Fruit fly (Drosophila melanogaster): ENCODE results near the gene CG17648.
A peak's percentile ranks its signal among the peaks of the same experiment; 100 is the strongest.

The CG17648 gene

DNA sequence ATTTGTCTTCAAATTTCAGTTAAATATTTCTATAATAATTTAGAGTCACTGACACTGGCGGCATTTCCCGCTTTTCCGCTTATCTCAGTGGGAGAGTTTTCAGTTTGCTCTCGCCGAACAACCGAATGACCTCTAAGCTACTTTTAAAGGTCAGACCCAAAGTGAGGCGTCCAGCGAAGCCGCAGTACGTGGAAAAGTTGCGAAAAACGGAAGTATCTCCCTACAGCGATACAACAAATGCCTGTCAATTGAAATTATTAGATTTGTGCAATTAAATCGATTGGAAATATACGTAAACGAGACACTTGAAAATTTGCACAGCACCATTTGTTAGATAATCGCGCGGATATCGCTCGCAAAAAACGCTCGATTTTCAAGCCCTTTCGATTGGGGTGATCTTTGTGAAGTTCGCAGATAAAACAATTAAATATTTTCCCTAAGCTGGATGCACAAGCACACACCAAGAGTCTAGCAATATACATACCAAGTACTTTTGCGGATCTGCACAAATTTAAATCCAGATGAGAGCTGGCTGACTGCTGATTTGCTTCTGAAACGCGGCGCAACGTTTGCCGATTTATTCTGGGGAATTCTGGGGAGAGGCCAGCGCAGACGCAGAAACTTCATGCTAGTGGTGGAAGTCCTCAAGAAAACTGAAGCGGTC, 24.8 kb upstream of the CG17648 start:
- TF ChIP-seq CG17801 (GFP tag; optimal IDR thresholded peaks at IDR 0.05; ENCODE audit: partially characterized antibody): no peak

DNA sequence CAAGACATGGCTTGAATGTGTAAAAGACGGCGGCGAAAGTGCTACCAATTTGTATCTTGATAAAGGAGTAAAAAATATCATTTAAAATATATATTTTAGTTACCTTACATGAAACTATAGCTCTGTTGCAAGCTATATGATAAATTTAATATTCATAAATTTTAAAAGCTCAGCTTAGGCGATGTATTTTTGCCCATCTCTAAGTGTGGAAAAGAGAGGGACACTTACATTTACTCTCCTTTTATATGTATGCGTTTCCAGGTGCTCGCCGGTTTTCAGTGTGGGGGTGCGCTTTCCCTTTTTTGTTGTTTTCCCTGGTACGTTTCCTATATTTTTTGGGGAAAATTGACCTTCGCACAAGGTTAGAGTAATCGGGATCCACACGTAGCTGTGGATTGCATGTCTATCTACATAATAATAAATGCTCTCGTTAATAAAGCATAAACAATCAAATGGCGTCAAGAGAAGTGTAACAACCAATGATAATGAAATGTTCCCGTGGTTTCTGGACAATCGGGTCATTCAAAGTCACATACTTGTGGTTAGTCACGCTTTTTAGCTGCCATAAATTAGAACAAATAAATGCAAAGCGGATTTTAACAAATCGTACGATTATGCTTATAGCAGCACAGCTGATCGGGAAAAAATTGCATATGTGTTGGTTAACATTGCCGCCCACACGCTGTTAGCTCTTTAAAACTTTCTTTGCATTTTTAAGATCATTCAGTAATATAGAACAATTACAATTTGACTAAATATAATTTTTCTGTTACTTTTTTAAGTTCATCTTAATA, 24.1 kb upstream of the CG17648 start:
- TF ChIP-seq CG17801 (GFP tag; optimal IDR thresholded peaks at IDR 0.05; ENCODE audit: partially characterized antibody): peak; percentile 99

DNA sequence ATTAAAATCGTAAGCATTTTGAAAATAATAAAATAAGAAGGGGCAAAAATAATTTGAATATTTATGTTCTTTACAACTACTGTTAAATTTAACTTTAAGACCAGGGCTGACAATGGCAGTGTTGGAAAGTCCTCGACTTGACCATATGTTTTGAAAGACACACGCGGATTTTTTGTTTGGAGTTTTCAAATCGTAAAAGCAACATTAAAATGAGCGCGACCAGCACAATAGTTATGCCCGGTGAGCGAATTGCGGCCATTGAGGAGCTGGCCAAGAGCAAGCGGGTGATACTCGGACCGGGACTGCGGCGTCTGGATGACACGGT, 23.5 kb upstream of the CG17648 start, which contains the start of gene Rrp40:
Gene Rrp40, plus strand, starts transcription at position 113 of the 325 bp plus-strand sequence.
- no peak for TF ChIP-seq CG17801 (GFP tag; optimal IDR thresholded peaks at IDR 0.05; ENCODE audit: partially characterized antibody)

DNA sequence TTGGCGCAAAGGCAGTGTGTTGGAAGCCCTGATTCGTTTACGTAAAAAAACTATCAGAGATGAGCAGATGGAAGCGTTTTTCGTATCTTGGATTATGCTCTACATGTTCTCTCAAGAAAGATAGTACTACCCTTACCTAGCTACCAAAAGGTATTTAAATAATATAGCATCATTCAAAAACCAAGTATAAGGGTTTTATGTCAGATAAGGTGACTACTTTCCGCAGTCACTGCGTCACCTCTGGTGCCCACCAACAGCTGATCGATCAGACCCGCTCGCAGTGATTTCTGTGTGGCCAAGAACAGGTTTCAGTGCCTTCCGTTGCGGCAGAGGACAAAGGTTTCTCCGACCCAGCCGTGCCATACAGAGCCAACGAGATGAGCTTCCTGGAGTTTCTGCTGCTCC, 22.5 kb upstream of the CG17648 start, which contains the start of the genes Eno and CG31937:
Gene Eno, minus strand, starts transcription at position 30 of the 405 bp plus-strand sequence.
Gene CG31937, plus strand, starts transcription at position 281 of the 405 bp plus-strand sequence.
- TF ChIP-seq CG17801 (GFP tag; optimal IDR thresholded peaks at IDR 0.05; ENCODE audit: partially characterized antibody): peak; percentile 60

DNA sequence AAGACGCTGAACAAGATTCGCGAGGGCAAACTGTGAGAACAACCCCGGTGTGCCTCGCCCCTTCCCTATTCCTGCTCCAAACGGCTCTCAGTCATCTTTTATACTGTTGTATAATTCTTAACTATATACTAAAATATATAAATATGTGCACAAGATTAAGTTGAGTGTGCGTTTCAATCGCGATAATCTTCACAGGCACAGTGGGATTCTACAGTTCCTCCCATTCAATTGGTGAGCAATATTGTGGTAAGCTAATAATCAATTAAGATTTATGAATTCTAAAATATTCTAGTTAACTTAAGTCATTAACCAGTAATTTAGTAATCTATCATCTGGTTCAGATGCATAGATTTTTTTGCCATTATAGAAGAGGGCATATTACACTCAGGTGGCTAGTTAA, 21.2 kb upstream of the CG17648 start:
- peak; percentile 35 for TF ChIP-seq CG17801 (GFP tag; optimal IDR thresholded peaks at IDR 0.05; ENCODE audit: partially characterized antibody)

DNA sequence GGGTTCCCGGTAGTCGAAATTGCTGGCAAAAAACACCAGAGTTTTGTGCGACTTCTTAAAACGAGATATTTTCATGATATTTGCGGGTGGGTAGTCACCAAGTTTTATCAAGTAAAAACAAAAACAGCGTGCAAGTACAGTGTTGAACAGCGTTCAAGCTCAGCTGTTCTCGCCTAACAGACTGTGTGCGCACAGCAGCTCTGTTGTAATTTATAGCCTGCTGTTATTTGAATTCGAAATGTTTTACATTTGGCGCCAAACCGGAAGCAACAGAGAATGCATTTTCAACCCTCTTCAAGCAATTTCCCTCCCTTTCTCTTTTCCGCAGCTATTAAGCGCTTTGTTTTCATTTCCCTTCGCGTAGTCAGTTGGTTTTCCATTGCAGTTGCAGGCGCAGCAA, 19.9 kb upstream of the CG17648 start, which contains the start of the genes CG17652 and CG17646:
Gene CG17652, minus strand, starts transcription at position 168 of the 400 bp plus-strand sequence.
Gene CG17646, plus strand, starts transcription at position 336 of the 400 bp plus-strand sequence.
- no peak for TF ChIP-seq CG17801 (GFP tag; optimal IDR thresholded peaks at IDR 0.05; ENCODE audit: partially characterized antibody)

DNA sequence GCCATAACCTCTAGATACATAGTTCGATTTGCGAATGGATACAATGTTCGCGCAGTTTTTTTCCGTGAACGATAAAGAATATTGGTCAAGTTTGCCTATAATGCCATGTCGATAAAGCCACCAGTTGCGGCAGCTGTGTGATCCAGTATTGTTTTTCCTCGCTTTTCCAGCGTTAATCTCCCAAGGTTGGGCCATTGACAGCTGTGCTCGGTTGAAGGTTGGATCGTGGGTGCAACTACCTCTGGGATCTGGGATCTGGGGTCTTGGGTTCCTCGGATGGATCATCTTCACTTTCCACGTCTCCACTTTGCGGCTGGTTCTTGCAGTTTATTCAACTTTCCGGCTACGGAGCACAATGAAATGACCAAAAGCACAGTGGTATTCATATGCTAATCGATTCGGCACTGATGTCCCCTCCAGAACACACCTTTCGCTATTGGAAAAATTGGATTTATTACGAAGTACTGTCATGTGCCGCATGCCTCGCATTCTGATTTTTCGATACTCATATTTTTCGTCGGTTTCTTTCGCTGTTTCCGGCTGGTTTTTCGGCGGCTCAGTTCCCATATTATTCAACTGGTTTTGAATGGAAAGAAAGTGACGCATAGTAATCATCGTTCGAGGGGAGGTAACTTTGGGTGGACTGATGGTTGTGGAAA, 18.8 kb upstream of the CG17648 start:
- TF ChIP-seq CG17801 (GFP tag; optimal IDR thresholded peaks at IDR 0.05; ENCODE audit: partially characterized antibody): no peak

DNA sequence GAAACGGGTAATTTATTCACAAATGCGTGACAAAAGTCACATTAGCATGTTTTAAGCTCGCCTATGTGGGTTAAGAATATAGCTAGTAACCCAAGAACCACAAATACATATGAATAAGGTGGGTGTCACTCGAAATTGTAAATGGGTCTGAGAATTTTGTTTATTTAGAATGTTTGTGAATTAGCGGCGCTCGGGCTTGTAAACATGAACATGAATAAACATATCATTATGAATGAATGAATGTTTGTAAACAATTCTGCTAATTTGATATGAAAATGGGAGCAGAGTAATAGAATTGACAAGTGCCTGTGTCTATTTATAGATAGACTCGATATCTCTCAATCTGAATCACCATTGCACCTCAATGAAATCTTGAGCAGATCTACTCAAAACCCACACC, 17.0 kb upstream of the CG17648 start:
- TF ChIP-seq CG17801 (GFP tag; optimal IDR thresholded peaks at IDR 0.05; ENCODE audit: partially characterized antibody): no peak

DNA sequence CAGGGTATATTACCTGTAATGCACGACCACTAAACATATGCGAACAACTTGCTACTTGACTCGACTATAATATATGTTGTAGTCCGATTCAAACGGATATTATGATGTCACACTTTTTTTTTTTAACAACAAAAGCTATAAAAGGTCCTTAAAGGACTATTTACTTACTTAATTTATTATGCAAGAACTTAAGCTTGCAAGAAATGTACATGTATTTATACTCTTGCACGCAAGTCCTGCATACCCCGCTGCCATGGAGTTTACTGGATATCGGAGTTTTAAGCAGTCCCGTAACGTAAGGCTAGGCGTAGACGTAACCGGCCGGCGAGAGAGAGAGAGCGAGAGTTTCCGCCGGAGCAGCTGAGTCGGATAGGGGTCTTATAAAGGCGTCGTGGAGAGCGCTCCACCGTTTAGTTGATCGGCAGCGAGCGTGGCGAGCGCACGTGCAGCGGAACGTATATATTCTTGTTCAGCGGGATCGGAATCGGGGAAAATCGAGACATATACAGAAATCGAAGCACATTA, 15.0 kb upstream of the CG17648 start:
- TF ChIP-seq CG17801 (GFP tag; optimal IDR thresholded peaks at IDR 0.05; ENCODE audit: partially characterized antibody): peak; percentile 63

DNA sequence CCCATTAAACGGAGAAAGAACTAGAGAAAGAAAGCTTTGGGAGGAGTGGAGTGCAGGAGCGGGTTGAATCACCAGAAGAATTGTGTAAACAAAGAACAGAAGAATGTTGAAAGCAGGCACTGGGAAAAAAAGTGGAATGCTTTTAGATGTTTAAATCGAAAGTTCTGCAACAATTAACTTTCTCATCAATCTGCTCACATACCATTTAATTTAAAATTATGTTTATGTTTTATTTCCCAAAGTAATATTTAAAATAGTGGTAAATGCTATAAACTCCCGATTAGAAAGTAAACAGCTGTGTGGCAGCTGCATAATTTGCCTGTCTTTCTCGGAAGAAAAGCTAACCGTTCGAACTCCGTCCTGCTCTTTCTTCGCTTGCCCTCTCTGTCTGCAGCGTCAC, 14.1 kb upstream of the CG17648 start:
- TF ChIP-seq CG17801 (GFP tag; optimal IDR thresholded peaks at IDR 0.05; ENCODE audit: partially characterized antibody): no peak

DNA sequence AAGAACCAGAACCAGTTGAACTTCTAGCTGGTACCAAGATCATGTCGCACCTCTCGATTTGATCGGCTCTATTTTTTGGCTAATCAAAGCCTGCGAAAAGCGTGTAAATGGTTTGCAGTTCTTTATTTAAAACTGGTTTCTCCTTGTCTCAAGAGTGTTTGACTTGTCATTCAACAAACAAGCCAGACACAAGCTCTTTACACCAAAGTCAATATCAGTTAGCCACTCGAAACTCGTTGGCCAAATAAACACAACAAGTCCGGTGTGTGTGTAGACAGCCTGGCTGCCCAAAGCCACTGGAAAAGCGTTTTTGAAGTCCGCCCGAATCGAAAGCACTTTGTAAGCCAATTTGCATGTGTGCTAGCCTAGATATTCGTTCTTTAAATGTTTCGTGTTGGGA, 12.0 kb upstream of the CG17648 start:
- no peak for TF ChIP-seq CG17801 (GFP tag; optimal IDR thresholded peaks at IDR 0.05; ENCODE audit: partially characterized antibody)

DNA sequence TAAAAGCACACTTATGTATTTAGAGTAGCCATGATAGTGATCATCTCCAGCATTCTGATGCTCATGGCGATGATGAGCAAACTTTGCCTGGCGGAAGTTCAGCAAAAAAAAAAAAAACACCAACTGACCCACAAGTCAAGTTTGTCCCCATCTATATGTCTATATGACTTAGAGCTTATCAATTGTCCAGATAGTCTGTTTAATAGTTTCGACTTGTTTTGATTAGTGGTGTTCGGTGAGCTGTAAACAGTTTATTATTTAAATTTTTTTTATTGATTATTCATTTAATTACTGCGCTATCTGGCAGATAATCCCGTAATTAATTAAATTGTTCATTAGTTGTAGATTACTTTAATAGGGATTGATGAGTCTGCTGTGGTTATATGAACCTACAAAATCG, 8.3 kb upstream of the CG17648 start:
- no peak for TF ChIP-seq CG17801 (GFP tag; optimal IDR thresholded peaks at IDR 0.05; ENCODE audit: partially characterized antibody)

DNA sequence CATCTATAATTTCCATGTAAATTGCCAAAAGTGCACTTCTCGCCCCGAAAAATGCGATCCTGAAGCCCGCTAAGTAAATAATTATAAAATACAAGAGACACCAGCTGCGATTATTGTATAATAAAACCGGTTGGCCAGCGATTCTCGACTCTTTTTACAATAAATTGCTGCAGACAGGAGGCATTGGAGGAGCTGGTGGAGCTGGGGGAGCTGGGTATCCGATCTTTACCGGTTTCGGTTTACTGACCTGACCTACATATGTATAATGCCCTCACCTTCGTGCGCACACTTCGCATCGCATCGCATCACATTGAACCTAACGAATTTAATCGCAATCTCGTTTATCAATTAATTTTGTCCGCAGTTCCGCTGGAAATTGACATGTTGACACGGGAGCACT, 3.7 kb upstream of the CG17648 start:
- TF ChIP-seq CG17801 (GFP tag; optimal IDR thresholded peaks at IDR 0.05; ENCODE audit: partially characterized antibody): no peak

DNA sequence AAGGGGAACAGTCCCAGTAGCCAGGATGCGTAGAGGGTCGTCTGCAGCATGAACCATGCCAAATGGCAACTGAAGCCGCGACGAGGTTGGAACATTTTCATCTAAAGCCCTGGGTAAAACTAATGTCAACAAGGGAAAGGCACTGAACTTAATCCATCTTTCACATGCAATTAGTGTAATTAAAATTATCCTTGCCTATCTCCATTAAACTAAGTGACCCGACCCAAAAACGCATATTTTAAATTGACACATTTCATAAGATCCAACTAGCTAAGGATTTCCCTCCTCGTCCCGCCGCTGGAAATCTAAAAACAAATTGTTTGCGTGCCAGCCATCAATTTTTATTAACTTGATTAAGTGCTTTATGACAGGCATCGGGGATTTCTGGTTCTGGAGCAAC, 4.2 kb downstream of the CG17648 start, which contains the start of gene Gr22f:
Gene Gr22f, minus strand, starts transcription at position 101 of the 400 bp plus-strand sequence.
- no peak for TF ChIP-seq CG17801 (GFP tag; optimal IDR thresholded peaks at IDR 0.05; ENCODE audit: partially characterized antibody)

DNA sequence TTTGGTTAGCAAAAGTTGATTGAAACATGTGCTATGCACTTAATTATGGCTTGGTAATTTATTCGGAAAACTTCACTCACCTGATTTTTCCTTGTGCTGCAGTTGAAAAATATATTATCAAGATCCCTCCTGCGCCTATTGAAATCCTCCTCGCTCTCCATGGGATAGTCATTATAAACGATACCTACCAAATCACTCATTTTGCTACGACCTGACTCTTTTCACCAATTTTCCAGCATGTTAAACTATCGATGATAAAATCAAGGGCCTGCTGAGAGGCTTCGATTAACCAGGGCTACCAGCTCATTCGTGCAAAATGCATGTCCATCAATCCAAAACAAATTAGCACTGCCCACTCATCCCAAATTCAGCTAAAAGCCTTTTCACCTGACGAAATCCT, 6.7 kb downstream of the CG17648 start, which contains the start of gene CG17650:
Gene CG17650, minus strand, starts transcription at position 241 of the 400 bp plus-strand sequence.
- TF ChIP-seq CG17801 (GFP tag; optimal IDR thresholded peaks at IDR 0.05; ENCODE audit: partially characterized antibody): no peak
